Worm (Caenorhabditis elegans) whole organism, L1 larva: Measurements from ENCODE around the gene clec-210.

Source experiments
- Y116A8C.19 ChIP-seq: sonication (generic microtip); optimal IDR thresholded peaks from 2 replicates; lab custom pipeline; 2016; ENCODE audit warnings: missing compliant biosample characterization, missing genetic modification characterization, borderline replicate concordance
- aha-1 ChIP-seq: fragments of 150-350 bp; optimal IDR thresholded peaks from 2 replicates; lab custom pipeline; 2014; ENCODE audit warnings: missing biosample characterization, missing genetic modification characterization
- blmp-1 ChIP-seq: fragments of 150-350 bp; optimal IDR thresholded peaks from 2 replicates; lab custom pipeline; 2014; ENCODE audit warnings: missing biosample characterization, missing genetic modification characterization
- ceh-8 ChIP-seq: fragments of 200-800 bp; sonication (Bioruptor generic); optimal IDR thresholded peaks from 2 replicates; lab custom pipeline; 2018; ENCODE audit warnings: mild to moderate bottlenecking, missing genetic modification characterization, moderate library complexity, missing compliant biosample characterization
- ceh-82 ChIP-seq, 3 experiments: fragments of 150-350 bp in 1 of 3; sonication (generic microtip) in 2 of 3; optimal IDR thresholded peaks; 2 replicates each; lab custom pipeline; 2014 to 2017; ENCODE audit warnings: missing biosample characterization in 3 of 3, missing genetic modification characterization in 3 of 3
- ceh-90 ChIP-seq: sonication (generic microtip); optimal IDR thresholded peaks from 2 replicates; lab custom pipeline; 2016; ENCODE audit warnings: missing genetic modification characterization, missing compliant biosample characterization
- efl-1 ChIP-seq, 4 experiments: fragments of 150-350 bp; optimal IDR thresholded peaks in 3 of 4; peaks in 1 of 4; 1 replicate in 1 of 4; 2 replicates in 3 of 4; lab custom pipeline; 2014; ENCODE audit warnings: missing biosample characterization in 2 of 4, missing genetic modification characterization in 2 of 4, missing genetic modification reagents in 2 of 4
- efl-3 ChIP-seq: fragments of 200-800 bp; sonication (Bioruptor generic); optimal IDR thresholded peaks from 2 replicates; lab custom pipeline; 2018; ENCODE audit warnings: mild to moderate bottlenecking, missing genetic modification characterization, missing compliant biosample characterization
- egl-13 ChIP-seq: sonication (generic microtip); optimal IDR thresholded peaks from 2 replicates; lab custom pipeline; 2016; ENCODE audit warnings: missing genotype, missing genetic modification reagents, missing genetic modification characterization, missing compliant biosample characterization
- elt-2 ChIP-seq: sonication (generic microtip); optimal IDR thresholded peaks from 2 replicates; lab custom pipeline; 2016; ENCODE audit warnings: missing genetic modification characterization, mild to moderate bottlenecking, inconsistent platforms, missing compliant biosample characterization, missing genetic modification reagents
- fkh-4 ChIP-seq: sonication (generic microtip); optimal IDR thresholded peaks from 2 replicates; lab custom pipeline; 2016; ENCODE audit warnings: missing compliant biosample characterization, missing genetic modification characterization, borderline replicate concordance
- hlh-17 ChIP-seq: fragments of 200-800 bp; sonication (Bioruptor generic); optimal IDR thresholded peaks from 2 replicates; lab custom pipeline; 2018; ENCODE audit warnings: missing genetic modification characterization, mild to moderate bottlenecking, missing compliant biosample characterization, moderate library complexity, borderline replicate concordance
- hlh-4 ChIP-seq: sonication (generic microtip); optimal IDR thresholded peaks from 2 replicates; lab custom pipeline; 2016; ENCODE audit warnings: mild to moderate bottlenecking, missing genetic modification characterization, missing compliant biosample characterization
- jun-1 ChIP-seq: fragments of 150-350 bp; optimal IDR thresholded peaks from 2 replicates; lab custom pipeline; 2014; ENCODE audit warnings: missing biosample characterization, missing genetic modification reagents, missing genetic modification characterization
- lin-13 ChIP-seq: fragments of 150-350 bp; optimal IDR thresholded peaks from 2 replicates; lab custom pipeline; 2014; ENCODE audit warnings: missing biosample characterization, missing genetic modification reagents, missing genetic modification characterization
- lin-14 ChIP-seq: fragments of 200-800 bp; sonication (Bioruptor generic); optimal IDR thresholded peaks from 2 replicates; lab custom pipeline; 2018; ENCODE audit warnings: mild to moderate bottlenecking, missing genetic modification characterization, moderate library complexity, missing compliant biosample characterization
- lin-15B ChIP-seq: fragments of 150-350 bp; sonication (generic microtip); optimal IDR thresholded peaks from 3 replicates; lab custom pipeline; 2014; ENCODE audit warnings: missing biosample characterization, missing genetic modification characterization
- lin-35 ChIP-seq, 2 experiments: fragments of 150-350 bp; optimal IDR thresholded peaks; 2 replicates each; lab custom pipeline; 2014; ENCODE audit warnings: missing biosample characterization in 2 of 2, missing genetic modification characterization in 2 of 2, missing genetic modification reagents in 2 of 2
- lin-39 ChIP-seq: fragments of 150-350 bp; optimal IDR thresholded peaks from 2 replicates; lab custom pipeline; 2014; ENCODE audit warnings: missing biosample characterization, missing genetic modification reagents, missing genetic modification characterization
- lir-3 ChIP-seq: sonication (generic microtip); optimal IDR thresholded peaks from 2 replicates; lab custom pipeline; 2016; ENCODE audit warnings: mild to moderate bottlenecking, missing genetic modification characterization, moderate library complexity, missing compliant biosample characterization; ENCODE audit not compliant: poor library complexity
- lsy-2 ChIP-seq, 2 experiments: fragments of 150-350 bp; optimal IDR thresholded peaks; 2 replicates each; lab custom pipeline; 2014; ENCODE audit warnings: missing biosample characterization in 2 of 2, missing genetic modification characterization in 2 of 2
- mdl-1 ChIP-seq, 2 experiments: fragments of 150-350 bp; optimal IDR thresholded peaks; 2 replicates each; lab custom pipeline; 2014 to 2017; ENCODE audit warnings: missing biosample characterization in 2 of 2, missing genetic modification characterization in 2 of 2, inconsistent platforms in 1 of 2
- mef-2 ChIP-seq: fragments of 150-350 bp; optimal IDR thresholded peaks from 2 replicates; lab custom pipeline; 2014; ENCODE audit warnings: missing biosample characterization, missing genetic modification characterization
- mep-1 ChIP-seq: fragments of 150-350 bp; optimal IDR thresholded peaks from 2 replicates; lab custom pipeline; 2014; ENCODE audit warnings: missing biosample characterization, missing genetic modification characterization
- nhr-11 ChIP-seq: fragments of 150-350 bp; optimal IDR thresholded peaks from 2 replicates; lab custom pipeline; 2014; ENCODE audit warnings: missing biosample characterization, missing genetic modification characterization
- nhr-19 ChIP-seq: fragments of 200-800 bp; sonication (Bioruptor generic); conservative IDR thresholded peaks from 2 replicates; pipeline ENCODE4 v1.3.6; 2022; ENCODE audit warnings: missing genetic modification characterization, missing compliant biosample characterization
- nhr-20 ChIP-seq: sonication (generic microtip); optimal IDR thresholded peaks from 2 replicates; lab custom pipeline; 2016; ENCODE audit warnings: mild to moderate bottlenecking, missing genetic modification characterization, missing compliant biosample characterization
- nhr-237 ChIP-seq: fragments of 150-350 bp; optimal IDR thresholded peaks from 2 replicates; lab custom pipeline; 2014; ENCODE audit warnings: missing biosample characterization, missing genetic modification characterization
- nhr-85 ChIP-seq: sonication (generic microtip); peaks from one replicate; lab custom pipeline; 2016; ENCODE audit warnings: missing genetic modification characterization, inconsistent platforms, missing compliant biosample characterization
- nhr-90 ChIP-seq: sonication (generic microtip); optimal IDR thresholded peaks from 2 replicates; lab custom pipeline; 2016; ENCODE audit warnings: mild to moderate bottlenecking, missing genetic modification characterization, missing compliant biosample characterization; ENCODE audit not compliant: poor library complexity
- pag-3 ChIP-seq: sonication (generic microtip); optimal IDR thresholded peaks from 2 replicates; lab custom pipeline; 2017; ENCODE audit warnings: missing genetic modification characterization, mild to moderate bottlenecking, missing compliant biosample characterization, antibody characterized with exemption, borderline replicate concordance; ENCODE audit not compliant: insufficient read depth
- pax-3 ChIP-seq: fragments of 200-800 bp; sonication (Bioruptor generic); optimal IDR thresholded peaks from 2 replicates; lab custom pipeline; 2018; ENCODE audit warnings: mild to moderate bottlenecking, missing genetic modification characterization, moderate library complexity, missing compliant biosample characterization
- pqm-1 ChIP-seq: sonication (generic microtip); optimal IDR thresholded peaks from 3 replicates; lab custom pipeline; 2017; ENCODE audit warnings: missing biosample characterization, missing genetic modification characterization
- rnt-1 ChIP-seq: sonication (generic microtip); optimal IDR thresholded peaks from 2 replicates; lab custom pipeline; 2016; ENCODE audit warnings: mild to moderate bottlenecking, missing genetic modification characterization, moderate library complexity, missing compliant biosample characterization
- skn-1 ChIP-seq: fragments of 150-350 bp; optimal IDR thresholded peaks from 2 replicates; lab custom pipeline; 2014; ENCODE audit warnings: missing biosample characterization, missing genetic modification characterization
- sptf-1 ChIP-seq: fragments of 150-350 bp; optimal IDR thresholded peaks from 2 replicates; lab custom pipeline; 2014; ENCODE audit warnings: missing biosample characterization, missing genetic modification characterization
- sup-37 ChIP-seq: fragments of 200-800 bp; sonication (Bioruptor generic); optimal IDR thresholded peaks from 2 replicates; lab custom pipeline; 2018; ENCODE audit warnings: mild to moderate bottlenecking, missing genetic modification characterization, missing compliant biosample characterization
- swsn-7 ChIP-seq: sonication (generic microtip); optimal IDR thresholded peaks from 2 replicates; lab custom pipeline; 2016; ENCODE audit warnings: missing genetic modification characterization, missing compliant biosample characterization
- tlp-1 ChIP-seq: fragments of 150-350 bp; optimal IDR thresholded peaks from 2 replicates; lab custom pipeline; 2014; ENCODE audit warnings: missing biosample characterization, missing genetic modification characterization
- unc-98 ChIP-seq: fragments of 200-800 bp; sonication (Bioruptor generic); IDR thresholded peaks from 2 replicates; pipeline ENCODE4 v1.3.6; 2022; ENCODE audit warnings: missing genetic modification characterization, missing compliant biosample characterization
- ztf-4 ChIP-seq: fragments of 150-350 bp; optimal IDR thresholded peaks from 2 replicates; lab custom pipeline; 2014; ENCODE audit warnings: missing biosample characterization, missing genetic modification characterization

clec-210 gene

ce11 chrV:3158379-3158778 lies 40.2 kb downstream of the clec-210 start:
- TF ChIP-seq pax-3 (tag; lab: Kevin White, UChicago), result no peak
- TF ChIP-seq nhr-20, result no peak
- no peak for TF ChIP-seq nhr-237
- TF ChIP-seq hlh-4 (tag; lab: Kevin White, UChicago), result no peak
- TF ChIP-seq aha-1, result no peak
- no peak for TF ChIP-seq nhr-85 (tag; lab: Kevin White, UChicago)
- no peak for TF ChIP-seq unc-98 (GFP tag; lab: Robert Waterston, UW)
- TF ChIP-seq mef-2 (tag; lab: Kevin White, UChicago), result no peak
- no peak for TF ChIP-seq blmp-1 (tag; lab: Kevin White, UChicago)
- no peak for TF ChIP-seq nhr-90 (tag; lab: Kevin White, UChicago)
- no peak for TF ChIP-seq sptf-1 (tag; lab: Kevin White, UChicago)
- no peak for TF ChIP-seq pqm-1
- TF ChIP-seq nhr-19 (GFP tag; lab: Robert Waterston, UW), result no peak
- no peak for TF ChIP-seq lsy-2 (tag; optimal IDR thresholded peaks at IDR 0.05; lab: Kevin White, UChicago)
- no peak for TF ChIP-seq lir-3 (tag; lab: Kevin White, UChicago)
- TF ChIP-seq, all 84 proteins: peak for 0

DNA sequence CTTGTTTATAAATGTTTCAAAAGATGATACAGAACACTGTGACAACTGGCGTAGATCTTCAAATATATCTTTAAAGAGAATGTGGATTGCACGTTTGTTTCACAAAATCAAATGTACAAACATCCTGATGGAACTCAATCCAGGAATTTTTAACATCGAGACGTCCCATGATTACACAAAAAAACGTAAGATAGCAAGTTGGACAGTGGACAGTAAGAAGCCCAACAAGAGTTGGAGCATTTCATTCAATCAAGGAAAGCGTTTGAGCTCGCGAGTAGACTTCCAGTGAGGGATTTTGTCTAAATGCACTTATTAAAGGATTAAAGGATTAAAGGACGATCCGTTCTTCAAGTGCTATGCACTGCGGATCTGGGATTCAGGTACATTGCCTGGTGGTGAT lies 41.1 kb downstream of the clec-210 start, which contains the start of gene C36C5.12:
Gene C36C5.12 (minus strand): TSS at position 101 of the 400 bp plus-strand sequence.
- TF ChIP-seq lin-39 (tag; lab: Kevin White, UChicago) (no peak), efl-1 (optimal IDR thresholded peaks at IDR 0.05; lab: Kevin White, UChicago) (no peak), efl-1 (GFP tag; optimal IDR thresholded peaks at IDR 0.05 in 1 of 2; lab: Kevin White, UChicago) (peak in 1 of 2 experiments; percentile 29)

ce11 chrV:3162299-3162698 lies 44.1 kb downstream of the clec-210 start:
- TF ChIP-seq lin-13, result no peak
- TF ChIP-seq elt-2, result no peak
- no peak for TF ChIP-seq pag-3
- TF ChIP-seq ceh-90, result no peak
- TF ChIP-seq pax-3 (tag; lab: Kevin White, UChicago), result no peak
- no peak for TF ChIP-seq egl-13 (tag; lab: Kevin White, UChicago)
- no peak for TF ChIP-seq Y116A8C.19 (tag; lab: Kevin White, UChicago)
- no peak for TF ChIP-seq ceh-8 (GFP tag; lab: Kevin White, UChicago)
- TF ChIP-seq nhr-237, result no peak
- TF ChIP-seq lin-35 (GFP tag; optimal IDR thresholded peaks at IDR 0.05; lab: Kevin White, UChicago), result no peak
- TF ChIP-seq swsn-7 (tag; lab: Kevin White, UChicago), result no peak
- TF ChIP-seq nhr-90 (tag; lab: Kevin White, UChicago), result no peak
- no peak for TF ChIP-seq skn-1
- no peak for TF ChIP-seq hlh-17 (GFP tag; lab: Kevin White, UChicago)
- no peak for TF ChIP-seq rnt-1 (tag; lab: Kevin White, UChicago)
- TF ChIP-seq efl-3 (GFP tag; lab: Kevin White, UChicago), result no peak
- no peak for TF ChIP-seq sptf-1 (tag; lab: Kevin White, UChicago)
- TF ChIP-seq, all 84 proteins: peak for 0

DNA sequence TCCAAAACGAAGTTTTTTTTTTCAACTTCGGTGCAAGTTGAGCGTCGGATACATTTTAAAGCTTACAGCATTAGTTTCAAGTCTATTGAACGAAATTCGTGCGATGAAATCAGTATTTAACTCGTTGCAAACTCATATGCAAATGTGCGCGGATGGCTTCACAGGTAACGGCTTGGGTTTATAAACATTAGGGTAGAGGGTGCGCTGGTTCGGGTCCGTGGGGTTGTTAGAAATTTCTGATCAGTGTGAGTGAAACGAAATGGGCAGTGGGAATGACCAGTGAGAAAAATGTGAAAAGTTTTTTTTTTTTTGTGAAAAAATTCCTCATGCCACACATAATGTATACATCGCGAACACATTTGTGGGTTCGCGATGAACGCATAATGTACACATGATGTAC lies 45.0 kb downstream of the clec-210 start:
- no peak for TF ChIP-seq lsy-2 (tag; optimal IDR thresholded peaks at IDR 0.05; lab: Kevin White, UChicago)
- TF ChIP-seq tlp-1 (tag; lab: Kevin White, UChicago), result no peak
- no peak for TF ChIP-seq fkh-4 (tag; lab: Kevin White, UChicago)
- no peak for TF ChIP-seq nhr-237
- TF ChIP-seq lin-35 (GFP tag; optimal IDR thresholded peaks at IDR 0.05; lab: Kevin White, UChicago), result no peak
- TF ChIP-seq nhr-19 (GFP tag; lab: Robert Waterston, UW), result no peak
- no peak for TF ChIP-seq mdl-1 (tag; optimal IDR thresholded peaks at IDR 0.05; lab: Kevin White, UChicago)
- no peak for TF ChIP-seq unc-98 (GFP tag; lab: Robert Waterston, UW)
- TF ChIP-seq ceh-82 (tag; optimal IDR thresholded peaks at IDR 0.05; lab: Kevin White, UChicago), result no peak
- TF ChIP-seq ztf-4, result no peak
- TF ChIP-seq lin-15B, result no peak
- TF ChIP-seq pag-3, result no peak
- TF ChIP-seq elt-2, result no peak
- TF ChIP-seq mep-1 (tag; lab: Kevin White, UChicago), result no peak
- TF ChIP-seq jun-1 (tag; lab: Kevin White, UChicago), result no peak
- TF ChIP-seq lin-14 (GFP tag; lab: Kevin White, UChicago), result no peak
- TF ChIP-seq lin-39 (tag; lab: Kevin White, UChicago), result no peak
- TF ChIP-seq nhr-11, result no peak
- no peak for TF ChIP-seq blmp-1 (tag; lab: Kevin White, UChicago)
- TF ChIP-seq sup-37, result no peak
- TF ChIP-seq, all 84 proteins: peak for 0
